Fruit fly (Drosophila melanogaster) whole organism, embryonic: ENCODE measurements around the gene CG6878.
A peak's percentile ranks its signal among the peaks of the same experiment; 100 is the strongest.

ENCODE experiments used
- CG10565 ChIP-seq: fragments of 200-800 bp; sonication (Bioruptor generic); optimal IDR thresholded peaks from 3 replicates; lab custom pipeline; 2016; ENCODE audit warnings: missing biosample characterization, mild to moderate bottlenecking, missing genetic modification characterization
- CG12155 ChIP-seq: fragments of 200-800 bp; sonication (Bioruptor generic); optimal IDR thresholded peaks from 3 replicates; lab custom pipeline; 2016; ENCODE audit warnings: missing biosample characterization, missing genetic modification characterization
- CG12659 ChIP-seq: fragments of 200-800 bp; sonication (Bioruptor generic); optimal IDR thresholded peaks from 3 replicates; lab custom pipeline; 2017; ENCODE audit warnings: mild to moderate bottlenecking, missing biosample characterization, missing genetic modification reagents, missing genetic modification characterization
- CG14050 ChIP-seq: fragments of 200-800 bp; sonication (Bioruptor generic); IDR thresholded peaks from 3 replicates; pipeline ENCODE4 v1.3.6; 2022; ENCODE audit warnings: missing biosample characterization, missing genetic modification characterization
- CG15073 ChIP-seq: fragments of 200-800 bp; sonication (Bioruptor generic); optimal IDR thresholded peaks from 2 replicates; lab custom pipeline; 2016; ENCODE audit warnings: missing biosample characterization, missing genetic modification characterization
- CG1602 ChIP-seq: fragments of 200-800 bp; sonication (Bioruptor generic); optimal IDR thresholded peaks from 3 replicates; lab custom pipeline; 2016; ENCODE audit warnings: missing biosample characterization, missing genetic modification characterization
- CG17361 ChIP-seq: fragments of 200-800 bp; sonication (Bioruptor generic); IDR thresholded peaks from 3 replicates; pipeline ENCODE4 v1.3.6; 2022; ENCODE audit warnings: missing biosample characterization, missing genetic modification characterization
- CG17385 ChIP-seq: fragments of 200-800 bp; sonication (Bioruptor generic); optimal IDR thresholded peaks from 3 replicates; lab custom pipeline; 2018; ENCODE audit warnings: missing biosample characterization, mild to moderate bottlenecking, missing genetic modification characterization
- CG2202 ChIP-seq: fragments of 200-800 bp; sonication (Bioruptor generic); optimal IDR thresholded peaks from 2 replicates; lab custom pipeline; 2018; ENCODE audit warnings: missing biosample characterization, mild to moderate bottlenecking, missing genetic modification characterization
- CG30403 ChIP-seq: fragments of 200-800 bp; sonication (Bioruptor generic); optimal IDR thresholded peaks from 3 replicates; lab custom pipeline; 2016; ENCODE audit warnings: missing biosample characterization, missing genetic modification characterization
- CG32532 ChIP-seq: fragments of 200-800 bp; sonication (Bioruptor generic); IDR thresholded peaks from 2 replicates; pipeline ENCODE4 v1.3.6; 2022; ENCODE audit warnings: missing biosample characterization, missing genetic modification characterization
- CG4424 ChIP-seq: fragments of 200-800 bp; sonication (Bioruptor generic); optimal IDR thresholded peaks from 3 replicates; lab custom pipeline; 2016; ENCODE audit warnings: missing biosample characterization, missing genetic modification characterization
- CG5245 ChIP-seq: fragments of 200-800 bp; sonication (Bioruptor generic); optimal IDR thresholded peaks from 3 replicates; lab custom pipeline; 2016; ENCODE audit warnings: missing biosample characterization, missing genetic modification characterization
- CG6272 ChIP-seq: fragments of 200-800 bp; sonication (Bioruptor generic); IDR thresholded peaks from 2 replicates; pipeline ENCODE4 v1.3.6; 2022; ENCODE audit warnings: missing biosample characterization, missing genetic modification characterization
- CG7271 ChIP-seq: fragments of 200-800 bp; sonication (Bioruptor generic); optimal IDR thresholded peaks from 2 replicates; lab custom pipeline; 2018; ENCODE audit warnings: missing biosample characterization, mild to moderate bottlenecking, missing genetic modification characterization, moderate library complexity
- CG8089 ChIP-seq: fragments of 200-800 bp; sonication (Bioruptor generic); optimal IDR thresholded peaks from 3 replicates; lab custom pipeline; 2016; ENCODE audit warnings: missing biosample characterization, missing genetic modification characterization
- CG8924 ChIP-seq: fragments of 200-800 bp; optimal IDR thresholded peaks from 3 replicates; lab custom pipeline; 2019; ENCODE audit warnings: missing biosample characterization, mild to moderate bottlenecking, missing genetic modification characterization, moderate library complexity
- CG9727 ChIP-seq: fragments of 200-800 bp; sonication (Bioruptor generic); optimal IDR thresholded peaks from 3 replicates; lab custom pipeline; 2017; ENCODE audit warnings: missing biosample characterization, mild to moderate bottlenecking, missing genetic modification characterization
- Camta ChIP-seq: fragments of 200-800 bp; sonication (Bioruptor generic); optimal IDR thresholded peaks from 2 replicates; lab custom pipeline; 2016; ENCODE audit warnings: missing biosample characterization, missing genetic modification characterization
- CoRest ChIP-seq: fragments of 200-800 bp; sonication (Bioruptor generic); optimal IDR thresholded peaks from 3 replicates; lab custom pipeline; 2018; ENCODE audit warnings: missing biosample characterization, mild to moderate bottlenecking, missing genetic modification characterization, moderate library complexity
- Dbx ChIP-seq: fragments of 200-800 bp; sonication (Bioruptor generic); IDR thresholded peaks from 3 replicates; pipeline ENCODE4 v1.3.6; 2022; ENCODE audit warnings: missing biosample characterization, missing genetic modification characterization
- Hsf ChIP-seq: fragments of 200-800 bp; sonication (Bioruptor generic); optimal IDR thresholded peaks from 3 replicates; lab custom pipeline; 2016; ENCODE audit warnings: missing biosample characterization, missing genetic modification characterization
- Lhr ChIP-seq: fragments of 200-800 bp; sonication (Bioruptor generic); optimal IDR thresholded peaks from 3 replicates; lab custom pipeline; 2017; ENCODE audit warnings: mild to moderate bottlenecking, missing biosample characterization, missing genetic modification reagents, missing genetic modification characterization
- Mad ChIP-seq: fragments of 200-800 bp; sonication (Bioruptor generic); optimal IDR thresholded peaks from 2 replicates; lab custom pipeline; 2016; ENCODE audit warnings: missing biosample characterization, missing genetic modification characterization
- NC2α ChIP-seq: fragments of 200-800 bp; sonication (Bioruptor generic); optimal IDR thresholded peaks from 2 replicates; lab custom pipeline; 2016; ENCODE audit warnings: missing biosample characterization, missing genetic modification characterization
- Opbp ChIP-seq: fragments of 200-800 bp; sonication (Bioruptor generic); IDR thresholded peaks from 3 replicates; pipeline ENCODE4 v1.3.6; 2022; ENCODE audit warnings: missing biosample characterization, missing genetic modification characterization; ENCODE audit not compliant: partially characterized antibody
- Spps ChIP-seq: fragments of 200-800 bp; sonication (Bioruptor generic); optimal IDR thresholded peaks from 2 replicates; lab custom pipeline; 2018; ENCODE audit warnings: missing biosample characterization, mild to moderate bottlenecking, missing genetic modification characterization
- Stat92E ChIP-seq, 3 experiments: fragments of >200 bp in 2 of 3; fragments of 200-800 bp in 1 of 3; sonication (Bioruptor generic) in 1 of 3; optimal IDR thresholded peaks; 2 replicates each; lab custom pipeline; 2017 to 2019; ENCODE audit warnings: missing biosample characterization in 3 of 3, missing genetic modification characterization in 3 of 3, mild to moderate bottlenecking in 1 of 3, moderate library complexity in 1 of 3
- Trl ChIP-seq, 3 experiments: fragments of >200 bp in 2 of 3; fragments of 200-800 bp in 1 of 3; sonication (Bioruptor generic) in 1 of 3; optimal IDR thresholded peaks; 2 replicates in 1 of 3; 3 replicates in 2 of 3; lab custom pipeline; 2016 to 2017; ENCODE audit warnings: missing biosample characterization in 1 of 3, missing genetic modification characterization in 1 of 3
- amos ChIP-seq: fragments of 200-800 bp; sonication (Bioruptor generic); IDR thresholded peaks from 2 replicates; pipeline ENCODE4 v1.3.6; 2022; ENCODE audit warnings: missing biosample characterization, missing genetic modification characterization; ENCODE audit not compliant: partially characterized antibody
- ap ChIP-seq: fragments of 200-800 bp; sonication (Bioruptor generic); IDR thresholded peaks from 2 replicates; pipeline ENCODE4 v1.3.6; 2022; ENCODE audit warnings: missing biosample characterization, missing genetic modification characterization
- bbx ChIP-seq: fragments of 200-800 bp; sonication (Bioruptor generic); IDR thresholded peaks from 2 replicates; pipeline ENCODE4 v1.3.6; 2022; ENCODE audit warnings: missing biosample characterization, missing genetic modification characterization; ENCODE audit not compliant: partially characterized antibody
- chinmo ChIP-seq: fragments of 200-800 bp; sonication (Bioruptor generic); IDR thresholded peaks from 4 replicates; pipeline ENCODE4 v1.3.6; 2022; ENCODE audit warnings: missing biosample characterization, missing genetic modification characterization; ENCODE audit not compliant: partially characterized antibody
- crol ChIP-seq: fragments of 200-800 bp; sonication (Bioruptor generic); IDR thresholded peaks from 2 replicates; pipeline ENCODE4 v1.3.6; 2022; ENCODE audit warnings: missing biosample characterization, missing genetic modification characterization
- fd64A ChIP-seq: fragments of 200-800 bp; sonication (Bioruptor generic); optimal IDR thresholded peaks from 3 replicates; lab custom pipeline; 2018; ENCODE audit warnings: missing biosample characterization, mild to moderate bottlenecking, missing genetic modification characterization
- gfzf ChIP-seq: fragments of 200-800 bp; sonication (Bioruptor generic); optimal IDR thresholded peaks from 2 replicates; lab custom pipeline; 2016; ENCODE audit warnings: missing biosample characterization, mild to moderate bottlenecking, missing genetic modification characterization, moderate library complexity
- hkb ChIP-seq, 2 experiments: fragments of 200-800 bp in 1 of 2; fragments of >200 bp in 1 of 2; sonication (Bioruptor generic) in 1 of 2; IDR thresholded peaks in 1 of 2; optimal IDR thresholded peaks in 1 of 2; 2 replicates each; pipeline versions ENCODE4 v1.3.6 to Lab custom; 2017 to 2022; ENCODE audit warnings: missing biosample characterization in 1 of 2, missing genetic modification characterization in 1 of 2
- lilli ChIP-seq: fragments of 200-800 bp; sonication (Bioruptor generic); optimal IDR thresholded peaks from 3 replicates; lab custom pipeline; 2016; ENCODE audit warnings: missing biosample characterization, missing genetic modification characterization
- nom ChIP-seq: fragments of 200-800 bp; sonication (Bioruptor generic); optimal IDR thresholded peaks from 2 replicates; lab custom pipeline; 2017; ENCODE audit warnings: missing biosample characterization, missing genetic modification characterization, mild to moderate bottlenecking, moderate library complexity, missing genetic modification reagents
- rib ChIP-seq: fragments of 200-800 bp; sonication (Bioruptor generic); IDR thresholded peaks from 2 replicates; pipeline ENCODE4 v1.3.6; 2022; ENCODE audit warnings: missing biosample characterization, missing genetic modification characterization
- sd ChIP-seq: fragments of 200-800 bp; sonication (Bioruptor generic); optimal IDR thresholded peaks from 3 replicates; lab custom pipeline; 2018; ENCODE audit warnings: missing biosample characterization, mild to moderate bottlenecking, missing genetic modification characterization, moderate library complexity
- shn ChIP-seq: fragments of 200-800 bp; sonication (Bioruptor generic); optimal IDR thresholded peaks from 3 replicates; lab custom pipeline; 2016; ENCODE audit warnings: missing biosample characterization, missing genetic modification characterization
- tx ChIP-seq: fragments of 200-800 bp; sonication (Bioruptor generic); optimal IDR thresholded peaks from 2 replicates; lab custom pipeline; 2016; ENCODE audit warnings: missing biosample characterization, missing genetic modification characterization
- vnd ChIP-seq: fragments of 200-800 bp; sonication (Bioruptor generic); IDR thresholded peaks from 3 replicates; pipeline ENCODE4 v1.3.6; 2022; ENCODE audit warnings: missing biosample characterization, missing genetic modification characterization; ENCODE audit not compliant: partially characterized antibody
- vvl ChIP-seq: fragments of 200-800 bp; sonication (Bioruptor generic); IDR thresholded peaks from 2 replicates; pipeline ENCODE4 v1.3.6; 2022; ENCODE audit warnings: missing biosample characterization, missing genetic modification characterization
- zf30C ChIP-seq: fragments of 200-800 bp; sonication (Bioruptor generic); optimal IDR thresholded peaks from 3 replicates; lab custom pipeline; 2018; ENCODE audit warnings: missing biosample characterization, mild to moderate bottlenecking, missing genetic modification characterization

The CG6878 gene

DNA sequence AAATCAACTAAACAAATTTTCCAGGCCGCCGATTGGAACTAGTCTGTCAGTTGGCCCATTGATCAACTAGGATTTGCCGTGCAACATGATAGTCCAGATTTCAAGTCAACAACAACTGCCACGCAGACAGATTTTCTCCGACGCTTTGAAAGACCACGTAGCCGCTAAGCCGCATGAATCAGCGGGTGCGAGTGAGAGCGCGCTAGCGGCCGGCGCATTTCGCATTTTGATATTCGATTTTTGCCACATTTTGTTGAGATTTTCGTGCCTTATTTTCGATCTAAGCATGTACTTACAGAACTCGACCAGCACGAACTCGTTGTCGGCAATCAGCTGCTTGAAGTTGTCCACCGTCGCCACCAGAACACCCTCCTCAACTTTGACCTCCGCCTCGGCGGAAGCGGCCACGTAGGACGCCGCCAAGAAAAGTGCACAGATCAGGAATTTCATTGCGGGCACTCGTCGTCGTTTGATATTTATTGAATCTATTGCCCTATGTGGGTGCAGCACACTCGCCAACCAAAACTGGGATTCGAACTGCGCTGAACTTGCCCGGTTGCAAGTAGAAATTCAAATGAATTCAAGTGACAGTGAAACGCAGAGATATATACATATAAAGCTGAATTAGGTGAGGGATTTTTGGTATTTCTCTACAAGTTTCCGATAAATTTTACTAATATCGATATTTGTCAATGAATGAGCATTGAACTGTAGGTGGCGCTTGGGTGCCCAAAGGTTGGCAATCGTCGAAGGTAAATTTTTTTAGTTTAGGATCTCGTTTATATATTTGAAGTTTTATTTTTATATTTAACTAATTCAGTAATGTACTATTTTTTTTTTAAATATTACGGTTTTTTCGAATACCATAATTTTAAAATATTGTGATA lies 19.4 kb upstream of the CG6878 start, which contains the start of gene Pdi (continued):
- TF ChIP-seq CG6272 (GFP tag; lab: Robert Waterston, UW) = 0 out of 2 replicates have a peak, but pooled peaks have one; percentile 41
- peak; percentile 75 for TF ChIP-seq NC2α
- TF ChIP-seq amos = peak; percentile 89
- peak; percentile 45 for TF ChIP-seq CG32532 (GFP tag; lab: Robert Waterston, UW)
- no peak for TF ChIP-seq fd64A (GFP tag; lab: Kevin White, UChicago)
- 0 out of 2 replicates have a peak, but pooled peaks have one; percentile 5 for TF ChIP-seq crol (GFP tag; lab: Robert Waterston, UW)
- peak; percentile 89 for TF ChIP-seq gfzf
- TF ChIP-seq Spps (tag; lab: Kevin White, UChicago) = peak; percentile 16
- no peak for TF ChIP-seq CG14050 (GFP tag; lab: Robert Waterston, UW)
- TF ChIP-seq zf30C (GFP tag; lab: Kevin White, UChicago) = no peak
- TF ChIP-seq CG9727 (GFP tag; lab: Kevin White, UChicago) = peak; percentile 40
- no peak for TF ChIP-seq ap (GFP tag; lab: Robert Waterston, UW)
- TF ChIP-seq CG15073 (GFP tag; lab: Kevin White, UChicago) = no peak
- peak; percentile 31 for TF ChIP-seq Camta (GFP tag; lab: Kevin White, UChicago)
- TF ChIP-seq Trl (optimal IDR thresholded peaks at IDR 0.05; lab: Kevin White, UChicago) = peak in 1 of 2 experiments; percentile 55
- no peak for TF ChIP-seq Trl (GFP tag; optimal IDR thresholded peaks at IDR 0.05; lab: Kevin White, UChicago)
- peak; percentile 16 for TF ChIP-seq Hsf (GFP tag; lab: Kevin White, UChicago)
- TF ChIP-seq Opbp (GFP tag; lab: Robert Waterston, UW) = peak; percentile 75; the same call in 2 of the 3 replicates
- peak; percentile 12 for TF ChIP-seq CG2202
- peak; percentile 44 for TF ChIP-seq CG4424 (GFP tag; lab: Kevin White, UChicago)
- 0 out of 2 replicates have a peak, but pooled peaks have one; percentile 46 for TF ChIP-seq rib (GFP tag; lab: Robert Waterston, UW)
- peak; percentile 17 for TF ChIP-seq CG12155
- TF ChIP-seq CG7271 = no peak
- peak; percentile 39; the same call in 2 of the 3 replicates for TF ChIP-seq CG17361 (GFP tag; lab: Robert Waterston, UW)
- TF ChIP-seq Dbx (GFP tag; lab: Robert Waterston, UW) = 0 out of 3 replicates have a peak, but pooled peaks have one; percentile 33
- TF ChIP-seq Stat92E (GFP tag; optimal IDR thresholded peaks at IDR 0.05; lab: Kevin White, UChicago) = peak in 1 of 3 experiments; percentile 90
- TF ChIP-seq CG10565 (GFP tag; lab: Kevin White, UChicago) = no peak
- TF ChIP-seq CG8924 = peak; percentile 11
- peak; percentile 76; the same call in 2 of the 4 replicates for TF ChIP-seq chinmo
- no peak for TF ChIP-seq hkb (optimal IDR thresholded peaks at IDR 0.05; lab: Kevin White, UChicago)
- TF ChIP-seq hkb (GFP tag; IDR thresholded peaks at IDR 0.05; lab: Robert Waterston, UW) = 0 out of 2 replicates have a peak, but pooled peaks have one; percentile 18
- TF ChIP-seq CG12659 = peak; percentile 81
- TF ChIP-seq vnd (GFP tag; lab: Robert Waterston, UW) = peak; percentile 49; the same call in 2 of the 3 replicates
- TF ChIP-seq Mad (GFP tag; lab: Kevin White, UChicago) = peak; percentile 57
- peak; percentile 72 for TF ChIP-seq Lhr (GFP tag; lab: Kevin White, UChicago)
- TF ChIP-seq CG30403 (GFP tag; lab: Kevin White, UChicago) = peak; percentile 21
- TF ChIP-seq sd = peak; percentile 72
- peak; percentile 19 for TF ChIP-seq tx (GFP tag; lab: Kevin White, UChicago)
- TF ChIP-seq CG17385 = peak; percentile 31
- peak; percentile 52 for TF ChIP-seq lilli
- peak; percentile 16 for TF ChIP-seq CG5245 (GFP tag; lab: Kevin White, UChicago)
- TF ChIP-seq bbx (GFP tag; lab: Robert Waterston, UW) = peak; percentile 83
- no peak for TF ChIP-seq CG8089 (GFP tag; lab: Kevin White, UChicago)
- peak; percentile 41 for TF ChIP-seq shn
- peak; percentile 0 for TF ChIP-seq CG1602 (GFP tag; lab: Kevin White, UChicago)
- TF ChIP-seq CoRest (tag; lab: Kevin White, UChicago) = peak; percentile 52
- peak; percentile 53 for TF ChIP-seq nom (GFP tag; lab: Kevin White, UChicago)
- peak; percentile 76 for TF ChIP-seq vvl (GFP tag; lab: Robert Waterston, UW)
